Fruit fly (Drosophila melanogaster) whole organism, embryonic: ENCODE data around the gene MtnD.

Experiments used
- CG11093 ChIP-seq: fragments of 200-800 bp; sonication (Bioruptor generic); IDR thresholded peaks from 3 replicates; pipeline ENCODE4 v1.3.6; 2022; ENCODE audit warnings: missing biosample characterization, missing genetic modification characterization
- CG11696 ChIP-seq: fragments of 200-800 bp; sonication (Bioruptor generic); IDR thresholded peaks from 2 replicates; pipeline ENCODE4 v1.3.6; 2022; ENCODE audit warnings: missing biosample characterization, missing genetic modification characterization
- CG13123 ChIP-seq: fragments of 200-800 bp; sonication (Bioruptor generic); optimal IDR thresholded peaks from 2 replicates; lab custom pipeline; 2016; ENCODE audit warnings: missing biosample characterization, missing genetic modification characterization
- CG13775 ChIP-seq: fragments of 200-800 bp; sonication (Bioruptor generic); optimal IDR thresholded peaks from 3 replicates; lab custom pipeline; 2017; ENCODE audit warnings: missing biosample characterization, mild to moderate bottlenecking, missing genetic modification characterization
- CG17912 ChIP-seq: fragments of 200-800 bp; sonication (Bioruptor generic); optimal IDR thresholded peaks from 2 replicates; lab custom pipeline; 2018; ENCODE audit warnings: missing biosample characterization, mild to moderate bottlenecking, missing genetic modification characterization
- CG32767 ChIP-seq: fragments of 200-800 bp; sonication (Bioruptor generic); IDR thresholded peaks from 2 replicates; pipeline ENCODE4 v1.3.6; 2022; ENCODE audit warnings: missing biosample characterization, missing genetic modification characterization
- CG3281 ChIP-seq: fragments of 200-800 bp; sonication (Bioruptor generic); optimal IDR thresholded peaks from 3 replicates; lab custom pipeline; 2017; ENCODE audit warnings: missing biosample characterization, mild to moderate bottlenecking, missing genetic modification characterization
- CG4282 ChIP-seq: fragments of 200-800 bp; sonication (Bioruptor generic); optimal IDR thresholded peaks from 2 replicates; lab custom pipeline; 2016; ENCODE audit warnings: missing biosample characterization, missing genetic modification characterization
- CG5953 ChIP-seq: fragments of 200-800 bp; sonication (Bioruptor generic); IDR thresholded peaks from 2 replicates; pipeline ENCODE4 v1.3.6; 2022; ENCODE audit warnings: missing biosample characterization, missing genetic modification characterization
- CG7839 ChIP-seq: fragments of 200-800 bp; sonication (Bioruptor generic); optimal IDR thresholded peaks from 3 replicates; lab custom pipeline; 2018; ENCODE audit warnings: missing biosample characterization, mild to moderate bottlenecking, missing genetic modification characterization, moderate library complexity
- Deaf1 ChIP-seq: fragments of 200-800 bp; optimal IDR thresholded peaks from 3 replicates; lab custom pipeline; 2019; ENCODE audit warnings: missing biosample characterization, mild to moderate bottlenecking, missing genetic modification characterization, moderate library complexity
- Dll ChIP-seq: fragments of 200-800 bp; sonication (Bioruptor generic); IDR thresholded peaks from 4 replicates; pipeline ENCODE4 v1.3.6; 2022; ENCODE audit warnings: missing biosample characterization, missing genetic modification characterization; ENCODE audit not compliant: partially characterized antibody
- Dp ChIP-seq: fragments of 200-800 bp; sonication (Bioruptor generic); optimal IDR thresholded peaks from 2 replicates; lab custom pipeline; 2018; ENCODE audit warnings: missing biosample characterization, mild to moderate bottlenecking, missing genetic modification characterization, moderate library complexity
- Fer1 ChIP-seq: fragments of 200-800 bp; sonication (Bioruptor generic); optimal IDR thresholded peaks from 2 replicates; lab custom pipeline; 2017; ENCODE audit warnings: missing biosample characterization, mild to moderate bottlenecking, missing genetic modification characterization
- HmgD ChIP-seq: fragments of 200-800 bp; sonication (Bioruptor generic); optimal IDR thresholded peaks from 3 replicates; lab custom pipeline; 2016; ENCODE audit warnings: missing biosample characterization, missing genetic modification characterization
- Hr78 ChIP-seq, 2 experiments: fragments of 200-800 bp in 1 of 2; fragments of >200 bp in 1 of 2; sonication (Bioruptor generic) in 1 of 2; optimal IDR thresholded peaks; 2 replicates each; lab custom pipeline; 2017 to 2019; ENCODE audit warnings: missing biosample characterization in 2 of 2, missing genetic modification characterization in 2 of 2, mild to moderate bottlenecking in 1 of 2, moderate library complexity in 1 of 2
- Meics ChIP-seq: fragments of 200-800 bp; sonication (Bioruptor generic); optimal IDR thresholded peaks from 2 replicates; lab custom pipeline; 2017; ENCODE audit warnings: missing biosample characterization, mild to moderate bottlenecking, missing genetic modification characterization
- NC2β ChIP-seq: fragments of 200-800 bp; sonication (Bioruptor generic); optimal IDR thresholded peaks from 2 replicates; lab custom pipeline; 2016; ENCODE audit warnings: missing biosample characterization, missing genetic modification characterization
- Optix ChIP-seq: fragments of 200-800 bp; sonication (Bioruptor generic); IDR thresholded peaks from 3 replicates; pipeline ENCODE4 v1.3.6; 2022; ENCODE audit warnings: missing biosample characterization, missing genetic modification characterization
- Pdp1 ChIP-seq, 2 experiments: fragments of 200-800 bp; sonication (Bioruptor generic); optimal IDR thresholded peaks; 3 replicates each; lab custom pipeline; 2016; ENCODE audit warnings: missing biosample characterization in 2 of 2, missing genetic modification characterization in 2 of 2, mild to moderate bottlenecking in 1 of 2, moderate library complexity in 1 of 2
- Rfx ChIP-seq: fragments of 200-800 bp; sonication (Bioruptor generic); IDR thresholded peaks from 2 replicates; pipeline ENCODE4 v1.3.6; 2022; ENCODE audit warnings: missing biosample characterization, missing genetic modification characterization
- Rx ChIP-seq: fragments of 200-800 bp; sonication (Bioruptor generic); IDR thresholded peaks from 2 replicates; pipeline ENCODE4 v1.3.6; 2022; ENCODE audit warnings: missing biosample characterization, missing genetic modification characterization
- Six4 ChIP-seq: fragments of 200-800 bp; sonication (Bioruptor generic); optimal IDR thresholded peaks from 2 replicates; lab custom pipeline; 2016; ENCODE audit warnings: missing biosample characterization, missing genetic modification characterization
- Sox100B ChIP-seq: fragments of 200-800 bp; sonication (Bioruptor generic); optimal IDR thresholded peaks from 3 replicates; lab custom pipeline; 2018; ENCODE audit warnings: missing biosample characterization, mild to moderate bottlenecking, missing genetic modification characterization
- Tbp ChIP-seq: fragments of >200 bp; optimal IDR thresholded peaks from 2 replicates; lab custom pipeline; 2018; ENCODE audit warnings: missing biosample characterization, missing genetic modification characterization
- Vsx1 ChIP-seq: fragments of 200-800 bp; sonication (Bioruptor generic); optimal IDR thresholded peaks from 2 replicates; lab custom pipeline; 2017; ENCODE audit warnings: missing biosample characterization, mild to moderate bottlenecking, missing genetic modification characterization, missing genetic modification reagents
- ash1 ChIP-seq: fragments of 200-800 bp; sonication (Bioruptor generic); optimal IDR thresholded peaks from 2 replicates; lab custom pipeline; 2018; ENCODE audit warnings: missing biosample characterization, mild to moderate bottlenecking, missing genetic modification characterization
- bbx ChIP-seq: fragments of 200-800 bp; sonication (Bioruptor generic); IDR thresholded peaks from 2 replicates; pipeline ENCODE4 v1.3.6; 2022; ENCODE audit warnings: missing biosample characterization, missing genetic modification characterization; ENCODE audit not compliant: partially characterized antibody
- bcd ChIP-seq: fragments of 200-800 bp; sonication (Bioruptor generic); optimal IDR thresholded peaks from 2 replicates; lab custom pipeline; 2017; ENCODE audit warnings: missing biosample characterization, mild to moderate bottlenecking, missing genetic modification characterization
- br ChIP-seq: fragments of >200 bp; optimal IDR thresholded peaks from 2 replicates; lab custom pipeline; 2017
- chinmo ChIP-seq: fragments of 200-800 bp; sonication (Bioruptor generic); IDR thresholded peaks from 4 replicates; pipeline ENCODE4 v1.3.6; 2022; ENCODE audit warnings: missing biosample characterization, missing genetic modification characterization; ENCODE audit not compliant: partially characterized antibody
- ci ChIP-seq: fragments of 200-800 bp; sonication (Bioruptor generic); IDR thresholded peaks from 3 replicates; pipeline ENCODE4 v1.3.6; 2022; ENCODE audit warnings: missing biosample characterization, missing genetic modification characterization
- crol ChIP-seq: fragments of 200-800 bp; sonication (Bioruptor generic); IDR thresholded peaks from 2 replicates; pipeline ENCODE4 v1.3.6; 2022; ENCODE audit warnings: missing biosample characterization, missing genetic modification characterization
- dmrt99B ChIP-seq: fragments of 200-800 bp; sonication (Bioruptor generic); optimal IDR thresholded peaks from 2 replicates; lab custom pipeline; 2018; ENCODE audit warnings: missing biosample characterization, mild to moderate bottlenecking, missing genetic modification characterization, moderate library complexity
- dpn ChIP-seq, 2 experiments: fragments of 200-800 bp; sonication (Bioruptor generic); optimal IDR thresholded peaks; 3 replicates each; lab custom pipeline; 2016; ENCODE audit warnings: missing biosample characterization in 2 of 2, missing genetic modification characterization in 2 of 2
- esg ChIP-seq: fragments of 200-800 bp; sonication (Bioruptor generic); conservative IDR thresholded peaks from 2 replicates; pipeline ENCODE4 v1.3.6; 2022; ENCODE audit warnings: missing biosample characterization, missing genetic modification characterization
- inv ChIP-seq: fragments of 200-800 bp; sonication (Bioruptor generic); IDR thresholded peaks from 2 replicates; pipeline ENCODE4 v1.3.6; 2022; ENCODE audit warnings: missing biosample characterization, missing genetic modification characterization; ENCODE audit not compliant: partially characterized antibody
- jing ChIP-seq: fragments of 200-800 bp; sonication (Bioruptor generic); optimal IDR thresholded peaks from 2 replicates; lab custom pipeline; 2018; ENCODE audit warnings: missing biosample characterization, mild to moderate bottlenecking, missing genetic modification characterization
- maf-S ChIP-seq: fragments of 200-800 bp; sonication (Bioruptor generic); optimal IDR thresholded peaks from 2 replicates; lab custom pipeline; 2016; ENCODE audit warnings: missing biosample characterization, missing genetic modification characterization
- otp ChIP-seq: fragments of 200-800 bp; sonication (Bioruptor generic); IDR thresholded peaks from 3 replicates; pipeline ENCODE4, ENCODE4 v1.3.6; 2022; ENCODE audit warnings: missing biosample characterization, missing genetic modification characterization
- prd ChIP-seq, 3 experiments: fragments of >200 bp in 2 of 3; fragments of 200-800 bp in 1 of 3; sonication (Bioruptor generic) in 1 of 3; optimal IDR thresholded peaks in 2 of 3; IDR thresholded peaks in 1 of 3; 2 replicates in 2 of 3; 3 replicates in 1 of 3; pipeline versions ENCODE4 v1.3.6 to Lab custom; 2017 to 2022; ENCODE audit warnings: missing biosample characterization in 1 of 3, missing genetic modification characterization in 1 of 3
- pzg ChIP-seq: fragments of 200-800 bp; sonication (Bioruptor generic); optimal IDR thresholded peaks from 3 replicates; lab custom pipeline; 2018; ENCODE audit warnings: missing biosample characterization, mild to moderate bottlenecking, missing genetic modification characterization, moderate library complexity
- scrt ChIP-seq: fragments of 200-800 bp; sonication (Bioruptor generic); optimal IDR thresholded peaks from 2 replicates; lab custom pipeline; 2018; ENCODE audit warnings: missing biosample characterization, mild to moderate bottlenecking, missing genetic modification characterization, moderate library complexity
- so ChIP-seq: fragments of 200-800 bp; sonication (Bioruptor generic); IDR thresholded peaks from 3 replicates; pipeline ENCODE4 v1.3.6; 2022; ENCODE audit warnings: missing biosample characterization, missing genetic modification characterization
- sob ChIP-seq: fragments of 200-800 bp; sonication (Bioruptor generic); IDR thresholded peaks from 2 replicates; pipeline ENCODE4 v1.3.6; 2022; ENCODE audit warnings: missing biosample characterization, missing genetic modification characterization
- ssp ChIP-seq: fragments of 200-800 bp; sonication (Bioruptor generic); IDR thresholded peaks from 2 replicates; pipeline ENCODE4 v1.3.6; 2022; ENCODE audit warnings: missing biosample characterization, missing genetic modification characterization
- tio ChIP-seq: fragments of 200-800 bp; sonication (Bioruptor generic); optimal IDR thresholded peaks from 2 replicates; lab custom pipeline; 2017; ENCODE audit warnings: missing biosample characterization, missing genetic modification characterization, inconsistent platforms
- twi ChIP-seq: fragments of 200-800 bp; optimal IDR thresholded peaks from 2 replicates; lab custom pipeline; 2019; ENCODE audit warnings: missing biosample characterization, mild to moderate bottlenecking, missing genetic modification characterization, moderate library complexity

The MtnD gene

DNA sequence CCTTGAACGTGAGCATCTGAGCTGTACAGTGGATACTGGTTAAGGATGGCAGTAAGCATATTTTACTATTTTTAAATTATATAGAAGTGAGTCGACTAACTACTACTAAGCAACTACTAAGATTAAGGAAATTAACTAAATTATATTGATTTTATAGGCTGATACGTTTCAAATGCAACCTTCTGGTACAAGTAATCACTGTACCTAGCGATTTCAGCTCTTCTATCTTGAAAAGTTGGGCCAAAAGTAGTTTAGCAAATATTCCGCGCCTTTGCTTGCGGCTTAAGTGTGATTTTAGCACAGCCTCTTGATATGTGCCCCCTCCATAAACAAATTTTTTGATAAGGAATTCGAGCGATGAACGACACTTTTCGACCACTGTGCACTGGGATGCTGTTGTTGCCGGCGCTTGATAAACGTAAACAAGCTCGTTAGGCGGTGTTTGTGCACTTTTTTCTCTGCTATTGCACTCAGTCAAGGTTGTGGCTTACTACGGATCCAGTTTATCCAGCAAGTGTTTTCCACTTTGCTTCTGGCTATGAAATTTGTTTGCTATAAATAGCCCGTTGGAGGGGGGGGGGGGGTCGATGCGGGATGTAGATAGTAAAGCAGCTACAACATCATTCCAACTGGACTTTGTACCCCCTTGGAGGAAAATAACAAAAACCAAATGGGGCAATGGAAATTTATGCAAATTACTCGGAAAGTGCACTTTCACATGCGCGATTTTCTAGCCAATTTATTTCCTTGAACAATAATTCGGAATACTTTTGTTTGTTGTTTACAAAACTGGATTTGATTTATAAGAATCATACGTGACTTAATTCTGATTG is 21.7 kb downstream of the MtnD start (continued):
- no peak for TF ChIP-seq br (lab: Kevin White, UChicago)
- TF ChIP-seq bcd (GFP tag; lab: Kevin White, UChicago), result peak; percentile 70
- TF ChIP-seq CG3281 (GFP tag; lab: Kevin White, UChicago), result peak; percentile 81
- TF ChIP-seq inv (GFP tag; lab: Robert Waterston, UW), result no peak
- TF ChIP-seq Deaf1 (tag; lab: Kevin White, UChicago), result peak; percentile 31
- no peak for TF ChIP-seq Dp (GFP tag; lab: Kevin White, UChicago)
- 0 out of 2 replicates have a peak, but pooled peaks have one; percentile 34 for TF ChIP-seq CG5953
- TF ChIP-seq Vsx1 (GFP tag; lab: Kevin White, UChicago), result no peak
- TF ChIP-seq prd (optimal IDR thresholded peaks at IDR 0.05; lab: Kevin White, UChicago), result no peak
- TF ChIP-seq prd (GFP tag; IDR thresholded peaks at IDR 0.05; lab: Robert Waterston, UW), result peak; percentile 76
- TF ChIP-seq esg (GFP tag; lab: Robert Waterston, UW), result peak; percentile 76
- peak; percentile 11; the same call in 1 of the 2 replicates for TF ChIP-seq CG11696
- peak in 1 of 2 experiments; percentile 1 for TF ChIP-seq Pdp1 (GFP tag; optimal IDR thresholded peaks at IDR 0.05; lab: Kevin White, UChicago)
- TF ChIP-seq Rfx (GFP tag; lab: Robert Waterston, UW), result peak; percentile 93
- TF ChIP-seq Dll (GFP tag; lab: Robert Waterston, UW), result no peak
- peak; percentile 53 for TF ChIP-seq CG13775 (GFP tag; lab: Kevin White, UChicago)
- peak; percentile 68 for TF ChIP-seq scrt (GFP tag; lab: Kevin White, UChicago)
- peak; percentile 56; the same call in 1 of the 2 replicates for TF ChIP-seq CG32767 (GFP tag; lab: Robert Waterston, UW)
- TF ChIP-seq maf-S (GFP tag; lab: Kevin White, UChicago), result no peak
- no peak for TF ChIP-seq pzg
- TF ChIP-seq Meics (GFP tag; lab: Kevin White, UChicago), result peak; percentile 75
- TF ChIP-seq CG13123 (GFP tag; lab: Kevin White, UChicago), result no peak
- peak; percentile 1 for TF ChIP-seq NC2β (GFP tag; lab: Kevin White, UChicago)
- TF ChIP-seq Hr78 (GFP tag; optimal IDR thresholded peaks at IDR 0.05; lab: Kevin White, UChicago), result no peak
- TF ChIP-seq jing (GFP tag; lab: Kevin White, UChicago), result peak; percentile 4
- TF ChIP-seq so (GFP tag; lab: Robert Waterston, UW), result peak; percentile 86
- no peak for TF ChIP-seq HmgD (GFP tag; lab: Kevin White, UChicago)
- TF ChIP-seq CG4282 (GFP tag; lab: Kevin White, UChicago), result no peak
- TF ChIP-seq ci, result no peak
- TF ChIP-seq crol (GFP tag; lab: Robert Waterston, UW), result peak; percentile 38
- TF ChIP-seq ash1 (GFP tag; lab: Kevin White, UChicago), result no peak
- peak; percentile 83 for TF ChIP-seq CG7839 (tag; lab: Kevin White, UChicago)
- peak; percentile 66 for TF ChIP-seq Fer1 (GFP tag; lab: Kevin White, UChicago)
- no peak for TF ChIP-seq Optix (GFP tag; lab: Robert Waterston, UW)
- TF ChIP-seq CG17912, result no peak
- peak; percentile 51 to 73 for TF ChIP-seq dpn (GFP tag; optimal IDR thresholded peaks at IDR 0.05; lab: Kevin White, UChicago)
- TF ChIP-seq sob (GFP tag; lab: Robert Waterston, UW), result peak; percentile 84
- TF ChIP-seq ssp (GFP tag; lab: Robert Waterston, UW), result peak; percentile 33; the same call in 1 of the 2 replicates
- TF ChIP-seq Six4 (GFP tag; lab: Kevin White, UChicago), result peak; percentile 37
- no peak for TF ChIP-seq Rx (GFP tag; lab: Robert Waterston, UW)
- TF ChIP-seq Tbp (GFP tag; lab: Kevin White, UChicago), result no peak
- peak; percentile 61 for TF ChIP-seq tio (GFP tag; lab: Kevin White, UChicago)
- TF ChIP-seq chinmo (GFP tag; lab: Robert Waterston, UW), result no peak; the same call in 3 of the 4 replicates
- TF ChIP-seq dmrt99B, result peak; percentile 68
- no peak; the same call in 1 of the 3 replicates for TF ChIP-seq CG11093 (GFP tag; lab: Robert Waterston, UW)
- TF ChIP-seq twi, result no peak
- peak; percentile 59 for TF ChIP-seq Sox100B (GFP tag; lab: Kevin White, UChicago)
- no peak for TF ChIP-seq bbx (GFP tag; lab: Robert Waterston, UW)
- peak; percentile 55; the same call in 2 of the 3 replicates for TF ChIP-seq otp (GFP tag; lab: Robert Waterston, UW)
